Worm (Caenorhabditis elegans) whole organism, L2 larva: Measurements from ENCODE around the gene VW02B12L.2.

Experiments used
- C34F6.9 ChIP-seq: fragments of 150-350 bp; optimal IDR thresholded peaks from 2 replicates; lab custom pipeline; 2014; ENCODE audit warnings: missing biosample characterization, missing genetic modification characterization
- F13H6.1 ChIP-seq: sonication (generic microtip); optimal IDR thresholded peaks from 2 replicates; lab custom pipeline; 2016; ENCODE audit warnings: missing genetic modification characterization, missing compliant biosample characterization
- R02D3.7 ChIP-seq: fragments of 150-350 bp; optimal IDR thresholded peaks from 2 replicates; lab custom pipeline; 2014; ENCODE audit warnings: missing biosample characterization, missing genetic modification characterization
- alr-1 ChIP-seq: fragments of 150-350 bp; optimal IDR thresholded peaks from 2 replicates; lab custom pipeline; 2014; ENCODE audit warnings: missing biosample characterization, missing genetic modification characterization
- aly-2 ChIP-seq: fragments of 150-350 bp; optimal IDR thresholded peaks from 2 replicates; lab custom pipeline; 2014; ENCODE audit warnings: missing biosample characterization, missing genetic modification characterization
- blmp-1 ChIP-seq: sonication (generic microtip); optimal IDR thresholded peaks from 2 replicates; lab custom pipeline; 2017; ENCODE audit warnings: missing genetic modification characterization, mild to moderate bottlenecking, missing compliant biosample characterization, antibody characterized with exemption, moderate library complexity; ENCODE audit not compliant: insufficient read depth
- ceh-16 ChIP-seq: fragments of 150-350 bp; optimal IDR thresholded peaks from 2 replicates; lab custom pipeline; 2014; ENCODE audit warnings: missing biosample characterization, missing genetic modification characterization
- crh-2 ChIP-seq: sonication (generic microtip); optimal IDR thresholded peaks from 2 replicates; lab custom pipeline; 2017; ENCODE audit warnings: missing biosample characterization, missing genetic modification characterization
- dmd-4 ChIP-seq: sonication (generic microtip); optimal IDR thresholded peaks from 2 replicates; lab custom pipeline; 2017; ENCODE audit warnings: missing biosample characterization, missing genetic modification characterization
- egl-27 ChIP-seq: sonication (generic microtip); optimal IDR thresholded peaks from 3 replicates; lab custom pipeline; 2017; ENCODE audit warnings: missing biosample characterization, missing genetic modification reagents, missing genetic modification characterization
- elt-1 ChIP-seq: fragments of 150-350 bp; optimal IDR thresholded peaks from 2 replicates; lab custom pipeline; 2014; ENCODE audit warnings: missing biosample characterization, missing genetic modification characterization
- fos-1 ChIP-seq: fragments of 150-350 bp; optimal IDR thresholded peaks from 2 replicates; lab custom pipeline; 2014; ENCODE audit warnings: missing biosample characterization, missing genetic modification characterization
- gmeb-1 ChIP-seq: fragments of 150-350 bp; optimal IDR thresholded peaks from 2 replicates; lab custom pipeline; 2014; ENCODE audit warnings: missing biosample characterization, missing genetic modification characterization
- lin-11 ChIP-seq: fragments of 150-350 bp; sonication (generic microtip); optimal IDR thresholded peaks from 2 replicates; lab custom pipeline; 2014; ENCODE audit warnings: missing biosample characterization, missing genetic modification characterization, inconsistent platforms, mixed read lengths
- lin-13 ChIP-seq: fragments of 150-350 bp; optimal IDR thresholded peaks from 2 replicates; lab custom pipeline; 2014; ENCODE audit warnings: missing biosample characterization, missing genetic modification reagents, missing genetic modification characterization
- lin-39 ChIP-seq: fragments of 150-350 bp; optimal IDR thresholded peaks from 2 replicates; lab custom pipeline; 2014; ENCODE audit warnings: missing biosample characterization, missing genetic modification reagents, missing genetic modification characterization
- lsy-2 ChIP-seq, 2 experiments: fragments of 150-350 bp in 1 of 2; sonication (generic microtip) in 1 of 2; optimal IDR thresholded peaks; 2 replicates each; lab custom pipeline; 2014 to 2017; ENCODE audit warnings: missing biosample characterization in 2 of 2, missing genetic modification characterization in 2 of 2
- mab-5 ChIP-seq: fragments of 150-350 bp; optimal IDR thresholded peaks from 2 replicates; lab custom pipeline; 2014; ENCODE audit warnings: missing biosample characterization, missing genetic modification characterization
- mbf-1 ChIP-seq: sonication (generic microtip); optimal IDR thresholded peaks from 2 replicates; lab custom pipeline; 2017; ENCODE audit warnings: missing biosample characterization, missing genetic modification characterization
- nhr-10 ChIP-seq: sonication (generic microtip); optimal IDR thresholded peaks from 2 replicates; lab custom pipeline; 2017; ENCODE audit warnings: missing biosample characterization, missing genetic modification characterization
- nhr-12 ChIP-seq: fragments of 150-350 bp; optimal IDR thresholded peaks from 2 replicates; lab custom pipeline; 2014; ENCODE audit warnings: missing biosample characterization, missing genetic modification characterization
- nhr-21 ChIP-seq: fragments of 150-350 bp; optimal IDR thresholded peaks from 2 replicates; lab custom pipeline; 2014; ENCODE audit warnings: missing biosample characterization, missing genetic modification characterization
- nhr-23 ChIP-seq: fragments of 150-350 bp; optimal IDR thresholded peaks from 2 replicates; lab custom pipeline; 2014; ENCODE audit warnings: missing biosample characterization, missing genetic modification reagents, missing genetic modification characterization
- nhr-237 ChIP-seq: fragments of 150-350 bp; optimal IDR thresholded peaks from 2 replicates; lab custom pipeline; 2014; ENCODE audit warnings: missing biosample characterization, missing genetic modification characterization
- nhr-25 ChIP-seq: fragments of 150-350 bp; sonication (generic microtip); optimal IDR thresholded peaks from 3 replicates; lab custom pipeline; 2014; ENCODE audit warnings: missing biosample characterization, missing genetic modification characterization
- nhr-6 ChIP-seq: fragments of 150-350 bp; optimal IDR thresholded peaks from 2 replicates; lab custom pipeline; 2014; ENCODE audit warnings: missing biosample characterization, missing genetic modification characterization
- nhr-77 ChIP-seq: fragments of 150-350 bp; optimal IDR thresholded peaks from 2 replicates; lab custom pipeline; 2014; ENCODE audit warnings: missing biosample characterization, missing genetic modification characterization
- peb-1 ChIP-seq: fragments of 150-350 bp; optimal IDR thresholded peaks from 2 replicates; lab custom pipeline; 2014; ENCODE audit warnings: missing biosample characterization, missing genetic modification characterization
- sem-4 ChIP-seq: fragments of 150-350 bp; optimal IDR thresholded peaks from 2 replicates; lab custom pipeline; 2014; ENCODE audit warnings: missing biosample characterization, missing genetic modification reagents, missing genetic modification characterization
- sma-3 ChIP-seq: sonication (generic microtip); optimal IDR thresholded peaks from 2 replicates; lab custom pipeline; 2016; ENCODE audit warnings: missing genetic modification reagents, missing genetic modification characterization, missing compliant biosample characterization
- sma-9 ChIP-seq, 2 experiments: fragments of 150-350 bp in 1 of 2; sonication (generic microtip) in 1 of 2; optimal IDR thresholded peaks; 2 replicates each; lab custom pipeline; 2014 to 2016; ENCODE audit warnings: missing genetic modification characterization in 2 of 2, mild to moderate bottlenecking in 1 of 2, missing biosample characterization in 1 of 2, missing compliant biosample characterization in 1 of 2, missing genetic modification reagents in 1 of 2, moderate library complexity in 1 of 2
- snpc-4 ChIP-seq: fragments of 150-350 bp; optimal IDR thresholded peaks from 2 replicates; lab custom pipeline; 2014; ENCODE audit warnings: missing biosample characterization, missing genetic modification characterization
- unc-39 ChIP-seq: fragments of 150-350 bp; optimal IDR thresholded peaks from 2 replicates; lab custom pipeline; 2014; ENCODE audit warnings: missing biosample characterization, missing genetic modification characterization
- unc-55 ChIP-seq: fragments of 150-350 bp; sonication (generic microtip); optimal IDR thresholded peaks from 3 replicates; lab custom pipeline; 2014; ENCODE audit warnings: missing biosample characterization, missing genetic modification reagents, missing genetic modification characterization
- unc-62 ChIP-seq: fragments of 150-350 bp; optimal IDR thresholded peaks from 2 replicates; lab custom pipeline; 2014; ENCODE audit warnings: missing biosample characterization, missing genetic modification reagents, missing genetic modification characterization
- zag-1 ChIP-seq: fragments of 150-350 bp; optimal IDR thresholded peaks from 2 replicates; lab custom pipeline; 2014; ENCODE audit warnings: missing biosample characterization, missing genetic modification characterization
- ztf-1 ChIP-seq: fragments of 200-800 bp; sonication (Bioruptor generic); conservative IDR thresholded peaks from 2 replicates; pipeline ENCODE4 v1.3.6; 2022; ENCODE audit warnings: missing genetic modification characterization, missing compliant biosample characterization
- ztf-11 ChIP-seq: sonication (generic microtip); optimal IDR thresholded peaks from 2 replicates; lab custom pipeline; 2017; ENCODE audit warnings: missing biosample characterization, missing genetic modification characterization
- ztf-4 ChIP-seq: fragments of 150-350 bp; optimal IDR thresholded peaks from 2 replicates; lab custom pipeline; 2014; ENCODE audit warnings: missing biosample characterization, missing genetic modification characterization

Gene VW02B12L.2

ce11 chrII:11453025-11453424 lies 12.9 kb upstream of the VW02B12L.2 start, which contains the start of gene rsp-1 (continued):
- TF ChIP-seq nhr-10 (tag; lab: Kevin White, UChicago) (no peak), F13H6.1 (tag; lab: Kevin White, UChicago) (peak; percentile 90), blmp-1 (tag; lab: Kevin White, UChicago) (peak; percentile 48), unc-39 (tag; lab: Kevin White, UChicago) (no peak), sma-3 (GFP tag; lab: Kevin White, UChicago) (peak; percentile 84), nhr-23 (tag; lab: Kevin White, UChicago) (no peak), nhr-237 (tag; lab: Kevin White, UChicago) (peak; percentile 43), nhr-21 (tag; lab: Kevin White, UChicago) (peak; percentile 87), sem-4 (tag; lab: Kevin White, UChicago) (peak; percentile 79), lin-13 (GFP tag; lab: Kevin White, UChicago) (peak; percentile 91), gmeb-1 (tag; lab: Kevin White, UChicago) (peak; percentile 90), ztf-11 (tag; lab: Kevin White, UChicago) (no peak), ztf-4 (tag; lab: Kevin White, UChicago) (peak; percentile 74), R02D3.7 (tag; lab: Kevin White, UChicago) (peak; percentile 67), dmd-4 (tag; lab: Kevin White, UChicago) (no peak), ztf-1 (no peak), peb-1 (tag; lab: Kevin White, UChicago) (no peak), unc-62 (GFP tag; lab: Kevin White, UChicago) (no peak)
- TF ChIP-seq, all 48 proteins: peak for 29

ce11 chrII:11452498-11453005 lies 12.4 kb upstream of the VW02B12L.2 start, which contains the start of gene rsp-2:
rsp-2 (minus strand) TSS chrII:11452955.
- TF ChIP-seq nhr-10 (tag; lab: Kevin White, UChicago) (no peak), mab-5 (tag; lab: Kevin White, UChicago) (no peak), lin-11 (tag; lab: Kevin White, UChicago) (no peak), mbf-1 (no peak), gmeb-1 (tag; lab: Kevin White, UChicago) (no peak), zag-1 (no peak), nhr-6 (tag; lab: Kevin White, UChicago) (no peak), elt-1 (no peak), nhr-237 (tag; lab: Kevin White, UChicago) (no peak), crh-2 (tag; lab: Kevin White, UChicago) (no peak), nhr-12 (tag; lab: Kevin White, UChicago) (no peak), egl-27 (tag; lab: Kevin White, UChicago) (no peak), alr-1 (tag; lab: Kevin White, UChicago) (no peak), sma-9 (GFP tag; optimal IDR thresholded peaks at IDR 0.05; lab: Kevin White, UChicago) (no peak), sma-9 (tag; optimal IDR thresholded peaks at IDR 0.05; lab: Kevin White, UChicago) (no peak), nhr-25 (tag; lab: Kevin White, UChicago) (no peak), lin-39 (tag; lab: Kevin White, UChicago) (no peak)

ce11 chrII:11451738-11452137 lies 11.6 kb upstream of the VW02B12L.2 start:
- TF ChIP-seq R02D3.7 (tag; lab: Kevin White, UChicago) (no peak), crh-2 (tag; lab: Kevin White, UChicago) (no peak), nhr-12 (tag; lab: Kevin White, UChicago) (no peak), ztf-4 (tag; lab: Kevin White, UChicago) (no peak), F13H6.1 (tag; lab: Kevin White, UChicago) (no peak), nhr-23 (tag; lab: Kevin White, UChicago) (no peak), nhr-77 (no peak), lsy-2 (tag; optimal IDR thresholded peaks at IDR 0.05; lab: Kevin White, UChicago) (no peak), ceh-16 (tag; lab: Kevin White, UChicago) (no peak), aly-2 (tag; lab: Kevin White, UChicago) (no peak), sma-9 (GFP tag; optimal IDR thresholded peaks at IDR 0.05; lab: Kevin White, UChicago) (no peak), sma-9 (tag; optimal IDR thresholded peaks at IDR 0.05; lab: Kevin White, UChicago) (no peak), unc-62 (GFP tag; lab: Kevin White, UChicago) (no peak), C34F6.9 (tag; lab: Kevin White, UChicago) (no peak), dmd-4 (tag; lab: Kevin White, UChicago) (no peak), sem-4 (tag; lab: Kevin White, UChicago) (no peak), snpc-4 (tag; lab: Kevin White, UChicago) (no peak), fos-1 (tag; lab: Kevin White, UChicago) (no peak), egl-27 (tag; lab: Kevin White, UChicago) (no peak), peb-1 (tag; lab: Kevin White, UChicago) (no peak), unc-55 (GFP tag; lab: Kevin White, UChicago) (no peak)
